Worm (Caenorhabditis elegans): ENCODE results near the gene mrpl-36.
A peak's percentile ranks its signal among the peaks of the same experiment; 100 is the strongest.

Gene mrpl-36

ce11 chrIII:9804997-9805610, 42.8 kb downstream of the mrpl-36 start, which contains the start of gene riok-3:
TSS of gene riok-3 (minus strand) at chrIII:9805011.
- TF ChIP-seq gmeb-1 (tag; optimal IDR thresholded peaks at IDR 0.05) (peak; percentile 19), lsy-2 (tag; optimal IDR thresholded peaks at IDR 0.05) (peak in 1 of 2 experiments; percentile 19), lin-13 (GFP tag; optimal IDR thresholded peaks at IDR 0.05) (peak; percentile 37), sma-3 (GFP tag; optimal IDR thresholded peaks at IDR 0.05) (peak; percentile 42), nhr-129 (tag; optimal IDR thresholded peaks at IDR 0.05) (peak; percentile 96), nhr-6 (tag; optimal IDR thresholded peaks at IDR 0.05) (no peak), nhr-21 (tag; optimal IDR thresholded peaks at IDR 0.05) (peak; percentile 26), F13H6.1 (tag; optimal IDR thresholded peaks at IDR 0.05) (no peak), ztf-4 (tag; optimal IDR thresholded peaks at IDR 0.05) (peak; percentile 46)

- TF ChIP-seq ceh-16 (tag; optimal IDR thresholded peaks at IDR 0.05) (no peak), mab-5 (tag; optimal IDR thresholded peaks at IDR 0.05) (no peak), nhr-23 (tag; optimal IDR thresholded peaks at IDR 0.05) (no peak), lsy-2 (tag; optimal IDR thresholded peaks at IDR 0.05) (no peak), Y55F3AM.14 (GFP tag; optimal IDR thresholded peaks at IDR 0.05) (no peak), ama-1 (optimal IDR thresholded peaks at IDR 0.05) (no peak), fos-1 (tag; optimal IDR thresholded peaks at IDR 0.05) (no peak), sma-9 (GFP tag; optimal IDR thresholded peaks at IDR 0.05) (no peak), sma-9 (tag; optimal IDR thresholded peaks at IDR 0.05) (no peak), ztf-11 (tag; optimal IDR thresholded peaks at IDR 0.05) (no peak), ZK546.5 (tag; optimal IDR thresholded peaks at IDR 0.05) (no peak), unc-62 (GFP tag; optimal IDR thresholded peaks at IDR 0.05) (no peak), lin-11 (tag; optimal IDR thresholded peaks at IDR 0.05) (no peak), crh-2 (tag; optimal IDR thresholded peaks at IDR 0.05) (no peak), nhr-6 (tag; optimal IDR thresholded peaks at IDR 0.05) (no peak)
These were observed 45.9 kb downstream of the mrpl-36 start for ce11 chrIII:9802045-9802444.

ce11 chrIII:9798478-9799157, 49.3 kb downstream of the mrpl-36 start, which contains the start of gene ZK632.2:
TSS of gene ZK632.2 (plus strand) at chrIII:9799107.
- TF ChIP-seq peb-1 (tag; optimal IDR thresholded peaks at IDR 0.05) (no peak), mbf-1 (tag; optimal IDR thresholded peaks at IDR 0.05) (no peak), nhr-6 (tag; optimal IDR thresholded peaks at IDR 0.05) (no peak), mab-5 (tag; optimal IDR thresholded peaks at IDR 0.05) (no peak), snpc-4 (tag; optimal IDR thresholded peaks at IDR 0.05) (no peak), skn-1 (tag; optimal IDR thresholded peaks at IDR 0.05) (no peak), lsy-2 (tag; optimal IDR thresholded peaks at IDR 0.05) (peak in 1 of 2 experiments; percentile 17), nhr-12 (tag; optimal IDR thresholded peaks at IDR 0.05) (no peak), alr-1 (tag; optimal IDR thresholded peaks at IDR 0.05) (no peak), R02D3.7 (tag; optimal IDR thresholded peaks at IDR 0.05) (no peak), nhr-129 (tag; optimal IDR thresholded peaks at IDR 0.05) (peak; percentile 13), nhr-11 (tag; optimal IDR thresholded peaks at IDR 0.05) (no peak)

All from whole organism, L2 larva.